Fruit fly (Drosophila melanogaster) whole organism, embryonic: ENCODE data around the gene Vav.

Experiments
- Atf6 ChIP-seq: fragments of 200-800 bp; sonication (Bioruptor generic); IDR thresholded peaks from 2 replicates; pipeline ENCODE4 v1.3.6; 2022; ENCODE audit warnings: missing biosample characterization, missing genetic modification characterization
- CG11085 ChIP-seq: fragments of 200-800 bp; sonication (Bioruptor generic); IDR thresholded peaks from 2 replicates; pipeline ENCODE4 v1.3.6; 2022; ENCODE audit warnings: missing biosample characterization, missing genetic modification characterization
- CG12769 ChIP-seq: fragments of 200-800 bp; sonication (Bioruptor generic); optimal IDR thresholded peaks from 2 replicates; lab custom pipeline; 2019; ENCODE audit warnings: missing biosample characterization, mild to moderate bottlenecking, missing genetic modification characterization, moderate library complexity
- CG13287 ChIP-seq: fragments of 200-800 bp; sonication (Bioruptor generic); IDR thresholded peaks from 2 replicates; pipeline ENCODE4 v1.3.6; 2022; ENCODE audit warnings: missing biosample characterization, missing genetic modification characterization; ENCODE audit not compliant: partially characterized antibody
- CG14710 ChIP-seq: fragments of 200-800 bp; sonication (Bioruptor generic); optimal IDR thresholded peaks from 3 replicates; lab custom pipeline; 2019; ENCODE audit warnings: missing biosample characterization, mild to moderate bottlenecking, missing genetic modification characterization, moderate library complexity
- CG15269 ChIP-seq: fragments of 200-800 bp; sonication (Bioruptor generic); optimal IDR thresholded peaks from 2 replicates; lab custom pipeline; 2018; ENCODE audit warnings: missing biosample characterization, mild to moderate bottlenecking, missing genetic modification characterization, moderate library complexity
- CG15514 ChIP-seq: fragments of 200-800 bp; sonication (Bioruptor generic); optimal IDR thresholded peaks from 3 replicates; lab custom pipeline; 2017; ENCODE audit warnings: missing biosample characterization, missing genetic modification characterization, mild to moderate bottlenecking, moderate library complexity, missing genetic modification reagents
- CG17568 ChIP-seq: fragments of 200-800 bp; sonication (Bioruptor generic); optimal IDR thresholded peaks from 2 replicates; lab custom pipeline; 2018; ENCODE audit warnings: missing biosample characterization, mild to moderate bottlenecking, missing genetic modification characterization, moderate library complexity
- CG30431 ChIP-seq: fragments of 200-800 bp; sonication (Bioruptor generic); optimal IDR thresholded peaks from 2 replicates; lab custom pipeline; 2017; ENCODE audit warnings: missing biosample characterization, missing genetic modification characterization
- CG31365 ChIP-seq: fragments of 200-800 bp; sonication (Bioruptor generic); optimal IDR thresholded peaks from 2 replicates; lab custom pipeline; 2018; ENCODE audit warnings: missing biosample characterization, mild to moderate bottlenecking, missing genetic modification characterization
- CG31441 ChIP-seq: fragments of 200-800 bp; sonication (Bioruptor generic); IDR thresholded peaks from 2 replicates; pipeline ENCODE4 v1.3.6; 2022; ENCODE audit warnings: missing biosample characterization, missing genetic modification characterization
- CG3847 ChIP-seq: fragments of 200-800 bp; sonication (Bioruptor generic); IDR thresholded peaks from 2 replicates; pipeline ENCODE4 v1.3.6; 2022; ENCODE audit warnings: missing biosample characterization, missing genetic modification characterization
- CG3995 ChIP-seq: fragments of 200-800 bp; sonication (Bioruptor generic); optimal IDR thresholded peaks from 3 replicates; lab custom pipeline; 2016; ENCODE audit warnings: missing biosample characterization, missing genetic modification characterization
- CG43689 ChIP-seq: fragments of 200-800 bp; sonication (Bioruptor generic); IDR thresholded peaks from 2 replicates; pipeline ENCODE4 v1.3.6; 2022; ENCODE audit warnings: missing biosample characterization, missing genetic modification characterization
- CG4617 ChIP-seq: fragments of 200-800 bp; sonication (Bioruptor generic); optimal IDR thresholded peaks from 3 replicates; lab custom pipeline; 2016; ENCODE audit warnings: missing biosample characterization, missing genetic modification characterization, borderline replicate concordance
- CG7745 ChIP-seq: fragments of 200-800 bp; sonication (Bioruptor generic); optimal IDR thresholded peaks from 2 replicates; lab custom pipeline; 2018; ENCODE audit warnings: missing biosample characterization, mild to moderate bottlenecking, missing genetic modification characterization, moderate library complexity
- CG8290 ChIP-seq, 3 experiments: fragments of 200-800 bp; sonication (Bioruptor generic); optimal IDR thresholded peaks; 2 replicates each; lab custom pipeline; 2016 to 2019; ENCODE audit warnings: missing biosample characterization in 3 of 3, missing genetic modification characterization in 3 of 3, mild to moderate bottlenecking in 2 of 3, moderate library complexity in 1 of 3
- CG8944 ChIP-seq: fragments of 200-800 bp; sonication (Bioruptor generic); optimal IDR thresholded peaks from 3 replicates; lab custom pipeline; 2016; ENCODE audit warnings: missing biosample characterization, missing genetic modification characterization
- CG9797 ChIP-seq: fragments of 200-800 bp; sonication (Bioruptor generic); optimal IDR thresholded peaks from 3 replicates; lab custom pipeline; 2018; ENCODE audit warnings: missing biosample characterization, mild to moderate bottlenecking, missing genetic modification characterization
- Dfd ChIP-seq, 2 experiments: fragments of >200 bp; optimal IDR thresholded peaks; 2 replicates each; lab custom pipeline; 2017; ENCODE audit warnings: missing biosample characterization in 2 of 2, missing genetic modification characterization in 2 of 2
- Dip3 ChIP-seq: fragments of 200-800 bp; sonication (Bioruptor generic); optimal IDR thresholded peaks from 3 replicates; lab custom pipeline; 2016; ENCODE audit warnings: missing biosample characterization, missing genetic modification characterization
- Dp ChIP-seq: fragments of 200-800 bp; sonication (Bioruptor generic); optimal IDR thresholded peaks from 2 replicates; lab custom pipeline; 2018; ENCODE audit warnings: missing biosample characterization, mild to moderate bottlenecking, missing genetic modification characterization, moderate library complexity
- Dref ChIP-seq: fragments of 200-800 bp; sonication (Bioruptor generic); IDR thresholded peaks from 2 replicates; pipeline ENCODE4 v1.3.6; 2022; ENCODE audit warnings: missing biosample characterization, missing genetic modification characterization
- Eip74EF ChIP-seq, 2 experiments: fragments of 200-800 bp in 1 of 2; fragments of >200 bp in 1 of 2; sonication (Bioruptor generic) in 1 of 2; optimal IDR thresholded peaks; 2 replicates each; lab custom pipeline; 2017 to 2019; ENCODE audit warnings: missing biosample characterization in 2 of 2, missing genetic modification characterization in 2 of 2, mild to moderate bottlenecking in 1 of 2, moderate library complexity in 1 of 2
- Lim3 ChIP-seq: fragments of 200-800 bp; sonication (Bioruptor generic); IDR thresholded peaks from 2 replicates; pipeline ENCODE4 v1.3.6; 2022; ENCODE audit warnings: missing biosample characterization, missing genetic modification characterization
- MBD-R2 ChIP-seq: fragments of 200-800 bp; sonication (Bioruptor generic); IDR thresholded peaks from 2 replicates; pipeline ENCODE4 v1.3.6; 2022; ENCODE audit warnings: missing biosample characterization, missing genetic modification characterization
- Med ChIP-seq: fragments of 200-800 bp; sonication (Bioruptor generic); peaks from one replicate; lab custom pipeline; 2016; ENCODE audit warnings: missing biosample characterization, missing genetic modification characterization, mild to moderate bottlenecking, inconsistent platforms, moderate library complexity
- Myb ChIP-seq: fragments of 200-800 bp; sonication (Bioruptor generic); optimal IDR thresholded peaks from 2 replicates; lab custom pipeline; 2016; ENCODE audit warnings: missing biosample characterization, missing genetic modification characterization
- NfI ChIP-seq: fragments of 200-800 bp; sonication (Bioruptor generic); optimal IDR thresholded peaks from 3 replicates; lab custom pipeline; 2018; ENCODE audit warnings: missing biosample characterization, mild to moderate bottlenecking, missing genetic modification characterization, moderate library complexity
- Oli ChIP-seq: fragments of 200-800 bp; sonication (Bioruptor generic); optimal IDR thresholded peaks from 2 replicates; lab custom pipeline; 2018; ENCODE audit warnings: missing biosample characterization, mild to moderate bottlenecking, missing genetic modification characterization, moderate library complexity
- Rfx ChIP-seq: fragments of 200-800 bp; sonication (Bioruptor generic); IDR thresholded peaks from 2 replicates; pipeline ENCODE4 v1.3.6; 2022; ENCODE audit warnings: missing biosample characterization, missing genetic modification characterization
- ara ChIP-seq: fragments of 200-800 bp; sonication (Bioruptor generic); IDR thresholded peaks from 2 replicates; pipeline ENCODE4 v1.3.6; 2022; ENCODE audit warnings: missing biosample characterization, missing genetic modification characterization
- ase ChIP-seq: fragments of 200-800 bp; sonication (Bioruptor generic); IDR thresholded peaks from 3 replicates; pipeline ENCODE4 v1.3.6; 2022; ENCODE audit warnings: missing biosample characterization, missing genetic modification characterization
- pb ChIP-seq: fragments of 200-800 bp; sonication (Bioruptor generic); optimal IDR thresholded peaks from 3 replicates; lab custom pipeline; 2016; ENCODE audit warnings: missing biosample characterization, missing genetic modification characterization
- pum ChIP-seq: fragments of 200-800 bp; sonication (Bioruptor generic); optimal IDR thresholded peaks from 2 replicates; lab custom pipeline; 2016; ENCODE audit warnings: missing biosample characterization, missing genetic modification characterization
- sens ChIP-seq: fragments of 200-800 bp; sonication (Bioruptor generic); peaks from one replicate; lab custom pipeline; 2016; ENCODE audit warnings: missing biosample characterization, missing genetic modification characterization
- stwl ChIP-seq: fragments of 200-800 bp; sonication (Bioruptor generic); optimal IDR thresholded peaks from 3 replicates; lab custom pipeline; 2018; ENCODE audit warnings: missing biosample characterization, mild to moderate bottlenecking, missing genetic modification characterization, moderate library complexity
- trh ChIP-seq: fragments of 200-800 bp; sonication (Bioruptor generic); optimal IDR thresholded peaks from 2 replicates; lab custom pipeline; 2016; ENCODE audit warnings: missing biosample characterization, missing genetic modification characterization
- tx ChIP-seq: fragments of 200-800 bp; sonication (Bioruptor generic); optimal IDR thresholded peaks from 2 replicates; lab custom pipeline; 2016; ENCODE audit warnings: missing biosample characterization, missing genetic modification characterization

Gene Vav

DNA sequence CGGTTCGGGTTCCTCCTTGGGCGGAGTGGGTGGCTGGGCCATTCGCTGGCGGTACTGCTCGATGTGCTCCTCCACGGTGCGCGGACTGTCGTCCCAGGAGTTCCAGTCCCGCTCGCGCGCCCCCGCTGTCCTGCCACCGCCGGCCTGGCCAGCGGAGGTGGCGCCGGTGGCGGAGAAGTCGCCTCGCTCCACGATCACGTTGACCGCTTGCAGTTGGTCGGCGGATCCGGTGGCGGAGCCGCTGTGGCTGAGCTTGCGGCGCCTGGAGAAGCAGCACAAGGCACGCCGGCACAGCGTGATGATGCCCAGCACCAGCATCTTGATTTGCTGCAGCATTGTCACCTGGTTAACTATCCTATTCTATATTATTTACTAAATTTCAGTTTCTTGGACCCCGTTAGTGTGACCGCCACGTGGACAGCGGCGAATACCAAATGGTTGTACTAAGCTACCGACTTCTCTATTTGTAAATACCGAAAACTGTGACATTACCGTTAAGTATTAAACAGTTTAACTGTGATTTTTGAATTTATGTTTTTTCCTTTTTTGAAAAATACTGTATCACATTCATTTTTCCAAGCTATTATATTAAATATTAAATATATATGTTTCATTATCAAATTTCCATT, 15.0 kb downstream of the Vav start, which contains the start of the genes CG32537 and CG32536 (continued):
- no peak for TF ChIP-seq Oli
- TF ChIP-seq CG30431 = no peak
- TF ChIP-seq Dp = peak; percentile 47
- TF ChIP-seq Lim3 (GFP tag; lab: Robert Waterston, UW) = no peak
- TF ChIP-seq CG15514 (GFP tag; lab: Kevin White, UChicago) = peak; percentile 26
- no peak for TF ChIP-seq CG12769 (tag; lab: Kevin White, UChicago)
- no peak for TF ChIP-seq CG17568 (GFP tag; lab: Kevin White, UChicago)
- no peak for TF ChIP-seq pum
- TF ChIP-seq tx (GFP tag; lab: Kevin White, UChicago) = no peak
- TF ChIP-seq trh (GFP tag; lab: Kevin White, UChicago) = no peak
- TF ChIP-seq MBD-R2 (GFP tag; lab: Robert Waterston, UW) = peak; percentile 67
- TF ChIP-seq Dref (GFP tag; lab: Robert Waterston, UW) = no peak
- TF ChIP-seq Myb (GFP tag; lab: Kevin White, UChicago) = peak; percentile 89
- peak; percentile 65 for TF ChIP-seq CG9797 (GFP tag; lab: Kevin White, UChicago)
- no peak for TF ChIP-seq CG3847 (GFP tag; lab: Robert Waterston, UW)
- peak; percentile 66 for TF ChIP-seq Med (GFP tag; lab: Kevin White, UChicago)
- no peak for TF ChIP-seq CG8944
- TF ChIP-seq Rfx = no peak
- TF ChIP-seq Atf6 (GFP tag; lab: Robert Waterston, UW) = no peak
- TF ChIP-seq ara = 0 out of 2 replicates have a peak, but pooled peaks have one; percentile 22
- peak; percentile 4 for TF ChIP-seq CG14710
- no peak; the same call in 1 of the 2 replicates for TF ChIP-seq CG13287 (GFP tag; lab: Robert Waterston, UW)
- TF ChIP-seq CG3995 (GFP tag; lab: Kevin White, UChicago) = peak; percentile 97
- no peak for TF ChIP-seq CG7745 (tag; lab: Kevin White, UChicago)
- TF ChIP-seq sens (GFP tag; lab: Kevin White, UChicago) = peak; percentile 45
- TF ChIP-seq CG11085 (GFP tag; lab: Robert Waterston, UW) = no peak
- no peak for TF ChIP-seq NfI (GFP tag; lab: Kevin White, UChicago)
- peak; percentile 21 for TF ChIP-seq CG4617 (GFP tag; lab: Kevin White, UChicago)
- no peak for TF ChIP-seq pb (GFP tag; lab: Kevin White, UChicago)

DNA sequence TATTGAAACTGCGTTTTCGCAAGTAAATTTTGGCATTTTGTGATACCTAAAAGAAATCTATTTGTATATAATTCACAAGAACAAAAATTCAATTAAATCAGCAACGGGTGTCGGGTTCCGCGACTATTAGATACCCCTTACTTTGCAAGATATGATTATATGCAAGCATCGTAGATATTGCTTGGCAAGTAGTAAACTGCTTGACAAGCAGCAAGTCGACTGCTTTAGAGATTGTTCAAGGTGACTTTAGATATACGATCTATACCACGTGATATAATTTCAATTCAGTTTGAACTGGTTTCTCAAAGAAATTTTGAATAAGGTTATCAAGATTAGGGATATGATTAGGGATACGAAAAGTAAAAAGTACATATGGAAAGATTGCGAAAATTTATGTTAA, 16.8 kb downstream of the Vav start:
- no peak for TF ChIP-seq CG15269 (tag; lab: Kevin White, UChicago)
- peak in 1 of 2 experiments; percentile 47 for TF ChIP-seq Eip74EF (GFP tag; optimal IDR thresholded peaks at IDR 0.05; lab: Kevin White, UChicago)
- peak in 1 of 2 experiments; percentile 45 for TF ChIP-seq Dfd (GFP tag; optimal IDR thresholded peaks at IDR 0.05; lab: Kevin White, UChicago)
- TF ChIP-seq stwl = peak; percentile 22
- no peak for TF ChIP-seq CG43689 (GFP tag; lab: Robert Waterston, UW)
- no peak for TF ChIP-seq Dip3 (GFP tag; lab: Kevin White, UChicago)
- peak; percentile 88 for TF ChIP-seq CG31365
- no peak for TF ChIP-seq CG31441 (GFP tag; lab: Robert Waterston, UW)
- peak; percentile 96 for TF ChIP-seq CG8290 (GFP tag; optimal IDR thresholded peaks at IDR 0.05; lab: Kevin White, UChicago)
- no peak for TF ChIP-seq CG8290 (tag; optimal IDR thresholded peaks at IDR 0.05; lab: Kevin White, UChicago)
- no peak for TF ChIP-seq ase
